Worm (Caenorhabditis elegans): Measurements from ENCODE around the gene F42A10.6.

DNA sequence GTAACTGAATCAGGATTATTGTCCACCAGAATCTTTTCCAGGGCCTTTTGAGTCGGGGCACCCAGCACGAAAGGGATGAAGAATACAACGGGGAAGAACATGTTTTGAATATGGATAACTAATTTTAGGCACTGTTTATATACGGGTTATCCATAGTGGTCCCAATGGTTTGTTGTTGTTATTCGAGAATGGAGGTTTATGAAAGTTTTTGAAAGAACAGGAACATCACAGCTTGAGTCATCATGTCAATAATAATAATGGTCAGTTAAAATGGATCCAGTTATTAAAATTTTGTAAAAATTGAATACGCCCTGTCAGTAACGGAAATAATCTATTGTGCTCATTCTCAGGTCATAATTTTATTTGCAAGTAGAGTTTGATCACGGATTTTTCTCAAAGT is 6.5 kb upstream of the F42A10.6 start, which contains the start of gene nas-28:
- TF ChIP-seq lsy-2 (tag; optimal IDR thresholded peaks at IDR 0.05) = no peak
- TF ChIP-seq ces-1 (GFP tag; optimal IDR thresholded peaks at IDR 0.05) = no peak
- no peak for TF ChIP-seq nhr-237 (tag; optimal IDR thresholded peaks at IDR 0.05)
- TF ChIP-seq snpc-4 (tag; optimal IDR thresholded peaks at IDR 0.05) = no peak
- TF ChIP-seq nhr-2 (tag; optimal IDR thresholded peaks at IDR 0.05) = no peak

Measured in whole organism, mixed stage, embryonic.